Fruit fly (Drosophila melanogaster) whole organism, adult: ENCODE measurements around the gene spas.

Experiments
- CG1620 ChIP-seq: fragments of 200-800 bp; sonication (Bioruptor generic); optimal IDR thresholded peaks from 2 replicates; lab custom pipeline; 2016; ENCODE audit warnings: missing biosample characterization, missing genetic modification characterization
- CG5204 ChIP-seq: fragments of 200-800 bp; sonication (Bioruptor generic); optimal IDR thresholded peaks from 2 replicates; lab custom pipeline; 2016; ENCODE audit warnings: missing biosample characterization, missing genetic modification characterization
- CG7101 ChIP-seq: fragments of 200-800 bp; sonication (Bioruptor generic); optimal IDR thresholded peaks from 2 replicates; lab custom pipeline; 2018; ENCODE audit warnings: missing biosample characterization, mild to moderate bottlenecking, missing genetic modification characterization, moderate library complexity
- kay ChIP-seq: fragments of 200-800 bp; sonication (Bioruptor generic); peaks from one replicate; lab custom pipeline; 2016; ENCODE audit warnings: missing biosample characterization, missing genetic modification characterization, borderline replicate concordance

DNA sequence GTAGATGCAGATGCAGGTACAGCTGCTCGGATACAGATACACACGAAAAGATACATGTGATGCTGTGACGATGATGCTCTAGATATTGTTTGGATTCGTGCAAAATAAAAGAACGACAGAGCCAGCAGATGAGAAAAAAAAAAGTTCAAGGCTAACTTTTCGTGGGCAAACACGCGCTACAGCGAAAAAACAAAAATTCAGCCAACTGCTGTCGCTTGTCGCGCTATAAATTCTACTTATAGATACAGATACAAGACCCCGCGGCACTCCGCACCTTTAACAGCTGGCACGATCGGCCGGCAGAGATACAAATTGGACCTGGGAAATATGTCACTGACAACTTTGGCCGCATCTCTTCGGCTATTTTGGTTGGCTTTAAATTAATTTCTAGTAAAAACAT is 11.5 kb upstream of the spas start:
- TF ChIP-seq CG7101 (no peak), CG1620 (GFP tag; lab: Kevin White, UChicago) (no peak), kay (GFP tag; lab: Kevin White, UChicago) (no peak), CG5204 (GFP tag; lab: Kevin White, UChicago) (no peak)
